Fruit fly (Drosophila melanogaster) whole organism, prepupa: ENCODE data around the gene Dhfr.
A peak's percentile ranks its signal among the peaks of the same experiment; 100 is the strongest.

ENCODE experiments used
- CG10669 ChIP-seq: fragments of 200-800 bp; sonication (Bioruptor generic); optimal IDR thresholded peaks from 3 replicates; lab custom pipeline; 2018; ENCODE audit warnings: missing biosample characterization, mild to moderate bottlenecking, missing genetic modification characterization, moderate library complexity
- CG11294 ChIP-seq: fragments of 200-800 bp; sonication (Bioruptor generic); IDR thresholded peaks from 2 replicates; pipeline ENCODE4 v1.3.6; 2022; ENCODE audit warnings: missing biosample characterization, missing genetic modification characterization
- CG11762 ChIP-seq: fragments of 200-800 bp; sonication (Bioruptor generic); optimal IDR thresholded peaks from 3 replicates; lab custom pipeline; 2016; ENCODE audit warnings: missing biosample characterization, missing genetic modification characterization; ENCODE audit not compliant: insufficient read depth
- CG15336 ChIP-seq: fragments of 200-800 bp; sonication (Bioruptor generic); IDR thresholded peaks from 2 replicates; pipeline ENCODE4 v1.3.6; 2022; ENCODE audit warnings: missing biosample characterization, missing genetic modification characterization
- CG1621 ChIP-seq: fragments of 200-800 bp; sonication (Bioruptor generic); optimal IDR thresholded peaks from 3 replicates; lab custom pipeline; 2018; ENCODE audit warnings: missing biosample characterization, mild to moderate bottlenecking, missing genetic modification characterization
- CG16779 ChIP-seq: fragments of 200-800 bp; sonication (Bioruptor generic); optimal IDR thresholded peaks from 3 replicates; lab custom pipeline; 2017; ENCODE audit warnings: missing biosample characterization, mild to moderate bottlenecking, missing genetic modification characterization
- CG31627 ChIP-seq: fragments of 200-800 bp; sonication (Bioruptor generic); optimal IDR thresholded peaks from 3 replicates; lab custom pipeline; 2016; ENCODE audit warnings: missing biosample characterization, missing genetic modification characterization
- CG34406 ChIP-seq: fragments of 200-800 bp; sonication (Bioruptor generic); optimal IDR thresholded peaks from 3 replicates; lab custom pipeline; 2016; ENCODE audit warnings: missing biosample characterization, missing genetic modification characterization
- CG3919 ChIP-seq: fragments of 200-800 bp; sonication (Bioruptor generic); optimal IDR thresholded peaks from 3 replicates; lab custom pipeline; 2016; ENCODE audit warnings: missing biosample characterization, missing genetic modification characterization
- CG4318 ChIP-seq: fragments of 200-800 bp; sonication (Bioruptor generic); optimal IDR thresholded peaks from 3 replicates; lab custom pipeline; 2017; ENCODE audit warnings: missing biosample characterization, mild to moderate bottlenecking, missing genetic modification characterization
- CG6163 ChIP-seq: fragments of 200-800 bp; sonication (Bioruptor generic); IDR thresholded peaks from 3 replicates; pipeline ENCODE4 v1.3.6; 2022; ENCODE audit warnings: missing biosample characterization, missing genetic modification characterization
- CG6792 ChIP-seq: fragments of 200-800 bp; sonication (Bioruptor generic); optimal IDR thresholded peaks from 3 replicates; lab custom pipeline; 2016; ENCODE audit warnings: missing biosample characterization, missing genetic modification characterization
- CG6808 ChIP-seq: fragments of 200-800 bp; sonication (Bioruptor generic); optimal IDR thresholded peaks from 3 replicates; lab custom pipeline; 2017; ENCODE audit warnings: missing biosample characterization, missing genetic modification characterization, mild to moderate bottlenecking, moderate library complexity, missing genetic modification reagents
- CG6854 ChIP-seq: fragments of 200-800 bp; sonication (Bioruptor generic); optimal IDR thresholded peaks from 2 replicates; lab custom pipeline; 2017; ENCODE audit warnings: missing biosample characterization, mild to moderate bottlenecking, missing genetic modification characterization
- CG7368 ChIP-seq: fragments of 200-800 bp; sonication (Bioruptor generic); optimal IDR thresholded peaks from 3 replicates; lab custom pipeline; 2016; ENCODE audit warnings: missing biosample characterization, missing genetic modification characterization
- CG8319 ChIP-seq: fragments of 200-800 bp; sonication (Bioruptor generic); optimal IDR thresholded peaks from 3 replicates; lab custom pipeline; 2016; ENCODE audit warnings: missing biosample characterization, missing genetic modification characterization
- CG8632 ChIP-seq: fragments of 200-800 bp; sonication (Bioruptor generic); optimal IDR thresholded peaks from 3 replicates; lab custom pipeline; 2016; ENCODE audit warnings: missing biosample characterization, missing genetic modification characterization
- CG9139 ChIP-seq: fragments of 200-800 bp; sonication (Bioruptor generic); optimal IDR thresholded peaks from 3 replicates; lab custom pipeline; 2017; ENCODE audit warnings: missing biosample characterization, mild to moderate bottlenecking, missing genetic modification characterization
- Eip75B ChIP-seq: fragments of 200-800 bp; sonication (Bioruptor generic); optimal IDR thresholded peaks from 3 replicates; lab custom pipeline; 2016; ENCODE audit warnings: missing biosample characterization, missing genetic modification characterization
- Eip78C ChIP-seq: fragments of 200-800 bp; sonication (Bioruptor generic); peaks from one replicate; lab custom pipeline; 2016; ENCODE audit warnings: missing biosample characterization, missing genetic modification characterization
- Ets21C ChIP-seq: fragments of 200-800 bp; sonication (Bioruptor generic); optimal IDR thresholded peaks from 3 replicates; lab custom pipeline; 2016; ENCODE audit warnings: missing biosample characterization, missing genetic modification characterization
- Ets96B ChIP-seq: fragments of 200-800 bp; optimal IDR thresholded peaks from 2 replicates; lab custom pipeline; 2019; ENCODE audit warnings: missing biosample characterization, mild to moderate bottlenecking, missing genetic modification characterization, moderate library complexity
- Gug ChIP-seq: fragments of 200-800 bp; sonication (Bioruptor generic); IDR thresholded peaks from 2 replicates; pipeline ENCODE4 v1.3.6; 2022; ENCODE audit warnings: missing biosample characterization, missing genetic modification characterization
- Hr38 ChIP-seq: sonication (Bioruptor generic); optimal IDR thresholded peaks from 2 replicates; lab custom pipeline; 2016; ENCODE audit warnings: missing biosample characterization, missing genetic modification characterization
- Hr39 ChIP-seq: fragments of 200-800 bp; sonication (Bioruptor generic); optimal IDR thresholded peaks from 2 replicates; lab custom pipeline; 2016; ENCODE audit warnings: missing biosample characterization, missing genetic modification characterization
- Hr4 ChIP-seq: fragments of 200-800 bp; sonication (Bioruptor generic); optimal IDR thresholded peaks from 3 replicates; lab custom pipeline; 2016; ENCODE audit warnings: missing biosample characterization, missing genetic modification characterization
- Lpt ChIP-seq: fragments of 200-800 bp; sonication (Bioruptor generic); optimal IDR thresholded peaks from 3 replicates; lab custom pipeline; 2016; ENCODE audit warnings: missing biosample characterization, missing genetic modification characterization
- Met ChIP-seq: fragments of 200-800 bp; sonication (Bioruptor generic); optimal IDR thresholded peaks from 3 replicates; lab custom pipeline; 2016; ENCODE audit warnings: missing biosample characterization, missing genetic modification characterization
- OdsH ChIP-seq: fragments of 200-800 bp; sonication (Bioruptor generic); optimal IDR thresholded peaks from 3 replicates; lab custom pipeline; 2016; ENCODE audit warnings: missing biosample characterization, missing genetic modification characterization
- Sox102F ChIP-seq: fragments of 200-800 bp; sonication (Bioruptor generic); optimal IDR thresholded peaks from 2 replicates; lab custom pipeline; 2016; ENCODE audit warnings: missing biosample characterization, mild to moderate bottlenecking, missing genetic modification characterization
- Sox14 ChIP-seq: fragments of 200-800 bp; sonication (Bioruptor generic); optimal IDR thresholded peaks from 3 replicates; lab custom pipeline; 2016; ENCODE audit warnings: missing biosample characterization, missing genetic modification characterization
- Sox15 ChIP-seq: fragments of 200-800 bp; sonication (Bioruptor generic); optimal IDR thresholded peaks from 3 replicates; lab custom pipeline; 2016; ENCODE audit warnings: missing biosample characterization, missing genetic modification characterization
- achi ChIP-seq: fragments of 200-800 bp; sonication (Bioruptor generic); optimal IDR thresholded peaks from 3 replicates; lab custom pipeline; 2016; ENCODE audit warnings: missing biosample characterization, missing genetic modification characterization
- acj6 ChIP-seq: fragments of 200-800 bp; sonication (Bioruptor generic); optimal IDR thresholded peaks from 3 replicates; lab custom pipeline; 2016; ENCODE audit warnings: missing biosample characterization, missing genetic modification characterization
- cyc ChIP-seq: fragments of 200-800 bp; sonication (Bioruptor generic); optimal IDR thresholded peaks from 3 replicates; lab custom pipeline; 2016; ENCODE audit warnings: missing biosample characterization, missing genetic modification characterization
- dac ChIP-seq: fragments of 200-800 bp; sonication (Bioruptor generic); optimal IDR thresholded peaks from 2 replicates; lab custom pipeline; 2017; ENCODE audit warnings: missing biosample characterization, mild to moderate bottlenecking, missing genetic modification characterization
- dsx ChIP-seq: fragments of 200-800 bp; optimal IDR thresholded peaks from 3 replicates; lab custom pipeline; 2019; ENCODE audit warnings: missing biosample characterization, mild to moderate bottlenecking, missing genetic modification characterization, moderate library complexity; ENCODE audit not compliant: poor library complexity, severe bottlenecking
- eg ChIP-seq: fragments of 200-800 bp; sonication (Bioruptor generic); IDR thresholded peaks from 3 replicates; pipeline ENCODE4 v1.3.6; 2022; ENCODE audit warnings: missing biosample characterization, missing genetic modification characterization
- esn ChIP-seq: fragments of 200-800 bp; sonication (Bioruptor generic); optimal IDR thresholded peaks from 2 replicates; lab custom pipeline; 2016; ENCODE audit warnings: missing biosample characterization, mild to moderate bottlenecking, missing genetic modification characterization, moderate library complexity
- fd59A ChIP-seq: fragments of 200-800 bp; sonication (Bioruptor generic); optimal IDR thresholded peaks from 2 replicates; lab custom pipeline; 2017; ENCODE audit warnings: missing biosample characterization, mild to moderate bottlenecking, missing genetic modification characterization, missing genetic modification reagents
- fd85E ChIP-seq: fragments of 200-800 bp; sonication (Bioruptor generic); optimal IDR thresholded peaks from 3 replicates; lab custom pipeline; 2016; ENCODE audit warnings: missing biosample characterization, missing genetic modification characterization
- fkh ChIP-seq: fragments of 200-800 bp; sonication (Bioruptor generic); optimal IDR thresholded peaks from 3 replicates; lab custom pipeline; 2017; ENCODE audit warnings: missing biosample characterization, mild to moderate bottlenecking, missing genetic modification characterization, moderate library complexity
- lz ChIP-seq: fragments of 200-800 bp; sonication (Bioruptor generic); optimal IDR thresholded peaks from 3 replicates; lab custom pipeline; 2016; ENCODE audit warnings: missing biosample characterization, missing genetic modification characterization
- net ChIP-seq: fragments of 200-800 bp; sonication (Bioruptor generic); optimal IDR thresholded peaks from 3 replicates; lab custom pipeline; 2016; ENCODE audit warnings: missing biosample characterization, missing genetic modification characterization
- salr ChIP-seq, 2 experiments: fragments of 200-800 bp; sonication (Bioruptor generic); optimal IDR thresholded peaks; 3 replicates each; lab custom pipeline; 2016 to 2018; ENCODE audit warnings: missing biosample characterization in 2 of 2, missing genetic modification characterization in 2 of 2, mild to moderate bottlenecking in 1 of 2
- spab ChIP-seq: fragments of 200-800 bp; sonication (Bioruptor generic); optimal IDR thresholded peaks from 2 replicates; lab custom pipeline; 2017; ENCODE audit warnings: missing biosample characterization, mild to moderate bottlenecking, missing genetic modification characterization, missing genetic modification reagents
- svp ChIP-seq: fragments of 200-800 bp; sonication (Bioruptor generic); peaks from one replicate; lab custom pipeline; 2016; ENCODE audit warnings: missing biosample characterization, missing genetic modification characterization
- topi ChIP-seq: fragments of 200-800 bp; sonication (Bioruptor generic); optimal IDR thresholded peaks from 3 replicates; lab custom pipeline; 2016; ENCODE audit warnings: missing biosample characterization, missing genetic modification characterization
- vri ChIP-seq: fragments of 200-800 bp; sonication (Bioruptor generic); optimal IDR thresholded peaks from 3 replicates; lab custom pipeline; 2016; ENCODE audit warnings: missing biosample characterization, mild to moderate bottlenecking, missing genetic modification characterization

The Dhfr gene

dm6 chr3R:16441367-16441923 lies 39.5 kb upstream of the Dhfr start, which contains the start of gene ema (continued):
- TF ChIP-seq lz (GFP tag; lab: Kevin White, UChicago) (peak; percentile 14), CG11294 (no peak), CG6163 (GFP tag; lab: Robert Waterston, UW) (no peak), cyc (peak; percentile 3), acj6 (no peak), CG9139 (GFP tag; lab: Kevin White, UChicago) (no peak), achi (GFP tag; lab: Kevin White, UChicago) (peak; percentile 98), spab (GFP tag; lab: Kevin White, UChicago) (no peak), CG16779 (tag; lab: Kevin White, UChicago) (no peak), Sox15 (GFP tag; lab: Kevin White, UChicago) (no peak), salr (GFP tag; optimal IDR thresholded peaks at IDR 0.05; lab: Kevin White, UChicago) (no peak), Hr4 (no peak), CG3919 (GFP tag; lab: Kevin White, UChicago) (no peak), OdsH (GFP tag; lab: Kevin White, UChicago) (no peak), Met (GFP tag; lab: Kevin White, UChicago) (no peak), topi (GFP tag; lab: Kevin White, UChicago) (no peak), eg (GFP tag; lab: Robert Waterston, UW) (no peak), fd59A (GFP tag; lab: Kevin White, UChicago) (no peak), Ets96B (tag; lab: Kevin White, UChicago) (no peak), CG10669 (GFP tag; lab: Kevin White, UChicago) (no peak), Hr39 (GFP tag; lab: Kevin White, UChicago) (no peak), Sox14 (GFP tag; lab: Kevin White, UChicago) (no peak), svp (GFP tag; lab: Kevin White, UChicago) (no peak), CG1621 (tag; lab: Kevin White, UChicago) (no peak), Lpt (no peak), net (no peak), Hr38 (no peak), vri (peak; percentile 4), esn (GFP tag; lab: Kevin White, UChicago) (peak; percentile 34), fkh (GFP tag; lab: Kevin White, UChicago) (no peak), CG6792 (GFP tag; lab: Kevin White, UChicago) (no peak), CG4318 (GFP tag; lab: Kevin White, UChicago) (no peak), CG8632 (GFP tag; lab: Kevin White, UChicago) (no peak), CG7368 (GFP tag; lab: Kevin White, UChicago) (no peak), CG11762 (GFP tag; lab: Kevin White, UChicago) (no peak), Eip78C (GFP tag; lab: Kevin White, UChicago) (peak; percentile 53)

- peak; percentile 69 for TF ChIP-seq Sox15 (GFP tag; lab: Kevin White, UChicago)
- no peak for TF ChIP-seq CG3919 (GFP tag; lab: Kevin White, UChicago)
- TF ChIP-seq vri, result peak; percentile 89
- TF ChIP-seq Ets96B (tag; lab: Kevin White, UChicago), result peak; percentile 81
- peak; percentile 72 for TF ChIP-seq CG11294
- TF ChIP-seq CG31627, result peak; percentile 87
- no peak for TF ChIP-seq CG16779 (tag; lab: Kevin White, UChicago)
- no peak for TF ChIP-seq Ets21C (GFP tag; lab: Kevin White, UChicago)
- no peak for TF ChIP-seq CG4318 (GFP tag; lab: Kevin White, UChicago)
- TF ChIP-seq dsx, result peak; percentile 81
- TF ChIP-seq CG6854 (GFP tag; lab: Kevin White, UChicago), result no peak
- no peak for TF ChIP-seq dac (GFP tag; lab: Kevin White, UChicago)
- peak; percentile 91 for TF ChIP-seq OdsH (GFP tag; lab: Kevin White, UChicago)
- TF ChIP-seq spab (GFP tag; lab: Kevin White, UChicago), result no peak
- peak; percentile 84 for TF ChIP-seq CG34406 (GFP tag; lab: Kevin White, UChicago)
- no peak for TF ChIP-seq CG8319
- peak; percentile 82 for TF ChIP-seq CG8632 (GFP tag; lab: Kevin White, UChicago)
- TF ChIP-seq CG1621 (tag; lab: Kevin White, UChicago), result no peak
- TF ChIP-seq CG7368 (GFP tag; lab: Kevin White, UChicago), result no peak
- TF ChIP-seq fd59A (GFP tag; lab: Kevin White, UChicago), result peak; percentile 49
- TF ChIP-seq fd85E, result no peak
- no peak for TF ChIP-seq fkh (GFP tag; lab: Kevin White, UChicago)
- TF ChIP-seq Gug (GFP tag; lab: Robert Waterston, UW), result peak; percentile 75
- TF ChIP-seq Met (GFP tag; lab: Kevin White, UChicago), result no peak
- TF ChIP-seq CG6808 (GFP tag; lab: Kevin White, UChicago), result no peak
- TF ChIP-seq CG15336 (GFP tag; lab: Robert Waterston, UW), result peak; percentile 94
- peak; percentile 89 for TF ChIP-seq acj6
- peak; percentile 90 for TF ChIP-seq Eip75B
- peak; percentile 88 for TF ChIP-seq achi (GFP tag; lab: Kevin White, UChicago)
- TF ChIP-seq Sox102F (GFP tag; lab: Kevin White, UChicago), result no peak
These were observed 38.0 kb upstream of the Dhfr start, which contains the start of the genes Ttc1 and CG14882 for dm6 chr3R:16442937-16443336. Gene Ttc1, minus strand, starts transcription at chr3R:16443007. Gene CG14882, plus strand, starts transcription at chr3R:16443207.
